Worm (Caenorhabditis elegans) whole organism, early embryonic: ENCODE results near the gene ZC404.2.

Experiments used
- B0310.2 ChIP-seq: sonication (generic microtip); optimal IDR thresholded peaks from 2 replicates; lab custom pipeline; 2016; ENCODE audit warnings: mild to moderate bottlenecking, missing genetic modification characterization, missing compliant biosample characterization
- ama-1 ChIP-seq: fragments of 150-350 bp; optimal IDR thresholded peaks from 2 replicates; lab custom pipeline; 2014
- hmbx-1 ChIP-seq: sonication (generic microtip); optimal IDR thresholded peaks from 2 replicates; lab custom pipeline; 2016; ENCODE audit warnings: mild to moderate bottlenecking, missing genetic modification characterization, missing compliant biosample characterization

DNA sequence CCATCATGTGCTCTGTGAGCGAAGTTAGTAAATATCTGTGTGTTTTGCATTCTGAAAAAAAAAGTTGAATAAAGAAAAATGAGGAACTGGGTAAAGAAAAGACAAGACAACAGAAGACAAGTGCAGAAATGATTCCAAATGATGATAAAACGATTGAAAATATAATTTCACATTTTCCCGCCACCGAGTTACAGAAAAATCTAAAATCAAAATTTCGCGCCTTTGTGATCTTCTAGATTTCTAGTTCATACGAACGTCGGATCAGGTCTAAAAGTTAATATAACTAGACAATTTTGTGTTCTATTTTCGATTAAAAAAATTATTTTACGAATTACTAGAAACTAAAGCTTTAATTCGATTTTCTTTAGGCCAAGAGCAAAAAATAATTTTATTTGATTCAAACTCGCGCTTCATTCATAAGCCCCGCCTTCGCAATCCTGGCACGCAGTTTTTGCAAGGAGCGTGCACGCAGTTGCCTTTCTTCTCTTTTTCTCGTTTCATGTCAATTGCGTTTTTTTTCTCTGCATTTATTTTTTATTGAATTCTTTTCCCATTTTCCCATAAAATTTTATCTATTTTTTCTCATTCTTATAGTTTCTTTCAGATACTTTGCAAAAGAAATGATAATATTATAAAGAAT is 2.8 kb upstream of the ZC404.2 start, which contains the start of the genes spn-4 and spe-39:
- TF ChIP-seq ama-1 (lab: Kevin White, UChicago): no peak
- no peak for TF ChIP-seq hmbx-1 (tag; lab: Kevin White, UChicago)
- no peak for TF ChIP-seq B0310.2
